Worm (Caenorhabditis elegans) whole organism, L4 larva: ENCODE results near the gene F40D4.12.

Experiments
- F37D6.2 ChIP-seq: sonication (generic microtip); optimal IDR thresholded peaks from 2 replicates; lab custom pipeline; 2016; ENCODE audit warnings: mild to moderate bottlenecking, missing genetic modification characterization, missing compliant biosample characterization
- Y5F2A.4 ChIP-seq: fragments of 200-800 bp; sonication (Bioruptor generic); optimal IDR thresholded peaks from 2 replicates; lab custom pipeline; 2018; ENCODE audit warnings: mild to moderate bottlenecking, missing genetic modification characterization, missing compliant biosample characterization
- ZK546.5 ChIP-seq, 2 experiments: sonication (generic microtip); optimal IDR thresholded peaks; 2 replicates each; lab custom pipeline; 2017; ENCODE audit warnings: missing biosample characterization in 2 of 2, missing genetic modification characterization in 2 of 2
- ceh-20 ChIP-seq: fragments of 200-800 bp; sonication (Bioruptor generic); IDR thresholded peaks from 2 replicates; pipeline ENCODE4 v1.3.6; 2022; ENCODE audit warnings: missing genetic modification reagents, missing genetic modification characterization, missing compliant biosample characterization
- ceh-32 ChIP-seq: sonication (generic microtip); optimal IDR thresholded peaks from 2 replicates; lab custom pipeline; 2016; ENCODE audit warnings: mild to moderate bottlenecking, missing genetic modification characterization, missing compliant biosample characterization; ENCODE audit not compliant: poor library complexity
- ceh-62 ChIP-seq: sonication (generic microtip); optimal IDR thresholded peaks from 2 replicates; lab custom pipeline; 2017; ENCODE audit warnings: missing biosample characterization, missing genetic modification characterization
- ceh-82 ChIP-seq: sonication (generic microtip); optimal IDR thresholded peaks from 2 replicates; lab custom pipeline; 2017; ENCODE audit warnings: missing biosample characterization, missing genetic modification characterization
- daf-12 ChIP-seq: fragments of 150-350 bp; optimal IDR thresholded peaks from 2 replicates; lab custom pipeline; 2014; ENCODE audit warnings: missing biosample characterization, missing genetic modification reagents, missing genetic modification characterization
- daf-16 ChIP-seq, 3 experiments: sonication (generic microtip); optimal IDR thresholded peaks; 2 replicates each; lab custom pipeline; 2016 to 2017; ENCODE audit warnings: missing genetic modification characterization in 3 of 3, missing genetic modification reagents in 3 of 3, mild to moderate bottlenecking in 2 of 3, missing compliant biosample characterization in 2 of 3, missing biosample characterization in 1 of 3, moderate library complexity in 1 of 3
- daf-19 ChIP-seq: fragments of 200-800 bp; sonication (Bioruptor generic); conservative IDR thresholded peaks from 2 replicates; pipeline ENCODE4 v1.3.6; 2022; ENCODE audit warnings: missing genetic modification characterization, missing compliant biosample characterization
- dmd-6 ChIP-seq: fragments of 200-800 bp; sonication (Bioruptor generic); IDR thresholded peaks from 2 replicates; pipeline ENCODE4 v1.3.6; 2022; ENCODE audit warnings: missing genetic modification reagents, missing genetic modification characterization, missing compliant biosample characterization
- egl-43 ChIP-seq: fragments of 200-800 bp; sonication (Bioruptor generic); IDR thresholded peaks from 2 replicates; pipeline ENCODE4 v1.3.6; 2022; ENCODE audit warnings: missing genetic modification reagents, missing genetic modification characterization, missing compliant biosample characterization
- gei-8 ChIP-seq: fragments of 200-800 bp; sonication (Bioruptor generic); optimal IDR thresholded peaks from 2 replicates; lab custom pipeline; 2018; ENCODE audit warnings: mild to moderate bottlenecking, missing genetic modification characterization, missing compliant biosample characterization
- hlh-11 ChIP-seq: fragments of 200-800 bp; sonication (Bioruptor generic); optimal IDR thresholded peaks from 2 replicates; lab custom pipeline; 2018; ENCODE audit warnings: mild to moderate bottlenecking, missing genetic modification characterization, missing compliant biosample characterization
- hmg-1.1 ChIP-seq: fragments of 200-800 bp; sonication (Bioruptor generic); IDR thresholded peaks from 2 replicates; pipeline ENCODE4 v1.3.6; 2022; ENCODE audit warnings: missing genetic modification reagents, missing genetic modification characterization, missing compliant biosample characterization
- lin-15B ChIP-seq: fragments of 150-350 bp; sonication (generic microtip); optimal IDR thresholded peaks from 3 replicates; lab custom pipeline; 2014; ENCODE audit warnings: missing biosample characterization, missing genetic modification characterization
- lin-29 ChIP-seq: fragments of 200-800 bp; sonication (Bioruptor generic); IDR thresholded peaks from 2 replicates; pipeline ENCODE4 v1.3.6; 2022; ENCODE audit warnings: missing genetic modification reagents, missing genetic modification characterization, missing compliant biosample characterization
- lir-3 ChIP-seq: sonication (generic microtip); optimal IDR thresholded peaks from 2 replicates; lab custom pipeline; 2016; ENCODE audit warnings: mild to moderate bottlenecking, missing genetic modification characterization, missing compliant biosample characterization
- madf-5 ChIP-seq, 2 experiments: fragments of 200-800 bp; sonication (Bioruptor generic); IDR thresholded peaks; 2 replicates each; pipeline ENCODE4 v1.3.6; 2022; ENCODE audit warnings: missing compliant biosample characterization in 2 of 2, missing genetic modification characterization in 2 of 2
- mep-1 ChIP-seq: fragments of 150-350 bp; sonication (generic microtip); optimal IDR thresholded peaks from 3 replicates; lab custom pipeline; 2014; ENCODE audit warnings: missing biosample characterization, missing genetic modification characterization
- mxl-3 ChIP-seq: fragments of 200-800 bp; sonication (Bioruptor generic); optimal IDR thresholded peaks from 2 replicates; lab custom pipeline; 2018; ENCODE audit warnings: mild to moderate bottlenecking, missing genetic modification characterization, missing compliant biosample characterization
- nhr-10 ChIP-seq: fragments of 150-350 bp; optimal IDR thresholded peaks from 2 replicates; lab custom pipeline; 2014; ENCODE audit warnings: missing biosample characterization, missing genetic modification characterization
- nhr-25 ChIP-seq: sonication (generic microtip); optimal IDR thresholded peaks from 2 replicates; lab custom pipeline; 2017; ENCODE audit warnings: missing genetic modification characterization, mild to moderate bottlenecking, missing compliant biosample characterization, antibody characterized with exemption, moderate library complexity, borderline replicate concordance; ENCODE audit not compliant: insufficient read depth
- nhr-42 ChIP-seq: fragments of 200-800 bp; sonication (Bioruptor generic); IDR thresholded peaks from 2 replicates; pipeline ENCODE4 v1.3.6; 2022; ENCODE audit warnings: missing genetic modification characterization, missing compliant biosample characterization
- nhr-48 ChIP-seq: sonication (generic microtip); optimal IDR thresholded peaks from 2 replicates; lab custom pipeline; 2016; ENCODE audit warnings: mild to moderate bottlenecking, missing genetic modification characterization, missing compliant biosample characterization
- php-3 ChIP-seq: fragments of 200-800 bp; sonication (Bioruptor generic); IDR thresholded peaks from 2 replicates; pipeline ENCODE4 v1.3.6; 2022; ENCODE audit warnings: missing genetic modification reagents, missing genetic modification characterization, missing compliant biosample characterization
- pqm-1 ChIP-seq: sonication (generic microtip); optimal IDR thresholded peaks from 2 replicates; lab custom pipeline; 2017; ENCODE audit warnings: missing biosample characterization, missing genetic modification characterization
- saeg-2 ChIP-seq: fragments of 200-800 bp; sonication (Bioruptor generic); IDR thresholded peaks from 2 replicates; pipeline ENCODE4 v1.3.6; 2022; ENCODE audit warnings: missing genetic modification reagents, missing genetic modification characterization, missing compliant biosample characterization
- snpc-1.2 ChIP-seq: fragments of 200-800 bp; sonication (Bioruptor generic); IDR thresholded peaks from 2 replicates; pipeline ENCODE4 v1.3.6; 2022; ENCODE audit warnings: missing genetic modification reagents, missing genetic modification characterization, missing compliant biosample characterization
- snpc-4 ChIP-seq: fragments of 150-350 bp; optimal IDR thresholded peaks from 2 replicates; lab custom pipeline; 2014; ENCODE audit warnings: missing biosample characterization, missing genetic modification characterization
- tag-97 ChIP-seq: fragments of 200-800 bp; sonication (Bioruptor generic); IDR thresholded peaks from 2 replicates; pipeline ENCODE4 v1.3.6; 2022; ENCODE audit warnings: missing genetic modification characterization, missing compliant biosample characterization
- tra-1 ChIP-seq: fragments of 200-800 bp; sonication (Bioruptor generic); IDR thresholded peaks from 2 replicates; pipeline ENCODE4 v1.3.6; 2022; ENCODE audit warnings: missing genetic modification reagents, missing genetic modification characterization, missing compliant biosample characterization
- unc-39 ChIP-seq: sonication (generic microtip); optimal IDR thresholded peaks from 2 replicates; lab custom pipeline; 2017; ENCODE audit warnings: missing biosample characterization, missing genetic modification characterization
- zip-11 ChIP-seq: fragments of 200-800 bp; sonication (Bioruptor generic); IDR thresholded peaks from 2 replicates; pipeline ENCODE4 v1.3.6; 2022; ENCODE audit warnings: missing genetic modification characterization, missing compliant biosample characterization

Gene F40D4.12

ce11 chrV:17167457-17167856 is 7.8 kb downstream of the F40D4.12 start, which contains the start of gene srz-66:
TSS of gene srz-66 (minus strand) at chrV:17167557.
- TF ChIP-seq unc-39 (tag; lab: Kevin White, UChicago) (no peak), ceh-20 (GFP tag; lab: Robert Waterston, UW) (no peak), ZK546.5 (tag; optimal IDR thresholded peaks at IDR 0.05; lab: Kevin White, UChicago) (no peak)

ce11 chrV:17170822-17171221 is 11.1 kb downstream of the F40D4.12 start, which contains the start of gene srw-51:
TSS of gene srw-51 (minus strand) at chrV:17170922.
- TF ChIP-seq lin-15B (tag; lab: Kevin White, UChicago) (no peak), tra-1 (GFP tag; lab: Robert Waterston, UW) (no peak), daf-12 (tag; lab: Kevin White, UChicago) (no peak), php-3 (GFP tag; lab: Robert Waterston, UW) (no peak), ceh-20 (GFP tag; lab: Robert Waterston, UW) (no peak), zip-11 (GFP tag; lab: Robert Waterston, UW) (no peak)

- TF ChIP-seq gei-8 (GFP tag; lab: Kevin White, UChicago) (no peak), egl-43 (GFP tag; lab: Robert Waterston, UW) (no peak), nhr-42 (GFP tag; lab: Robert Waterston, UW) (no peak), lin-29 (GFP tag; lab: Robert Waterston, UW) (no peak), mxl-3 (GFP tag; lab: Kevin White, UChicago) (no peak), php-3 (GFP tag; lab: Robert Waterston, UW) (no peak), lin-15B (tag; lab: Kevin White, UChicago) (no peak), nhr-25 (tag; lab: Kevin White, UChicago) (no peak), nhr-10 (tag; lab: Kevin White, UChicago) (no peak), lir-3 (tag; lab: Kevin White, UChicago) (no peak), madf-5 (GFP tag; IDR thresholded peaks at IDR 0.05; lab: Robert Waterston, UW) (no peak), pqm-1 (no peak)
- TF ChIP-seq, all 104 proteins: peak for 0
Observed at ce11 chrV:17171551-17171950, 11.9 kb downstream of the F40D4.12 start, which contains the start of gene srbc-26. TSS of gene srbc-26 (plus strand) at chrV:17171851.

- TF ChIP-seq nhr-48 (tag; lab: Kevin White, UChicago) (no peak), F37D6.2 (tag; lab: Kevin White, UChicago) (no peak), mxl-3 (GFP tag; lab: Kevin White, UChicago) (no peak), ceh-82 (tag; lab: Kevin White, UChicago) (no peak), Y5F2A.4 (GFP tag; lab: Kevin White, UChicago) (no peak), lin-15B (tag; lab: Kevin White, UChicago) (no peak), saeg-2 (GFP tag; lab: Robert Waterston, UW) (no peak), hmg-1.1 (no peak), tag-97 (GFP tag; lab: Robert Waterston, UW) (no peak)
Observed at ce11 chrV:17173738-17174137, 14.1 kb downstream of the F40D4.12 start, which contains the start of gene srbc-25. TSS of gene srbc-25 (plus strand) at chrV:17174038.

ce11 chrV:17177967-17178366 is 18.3 kb downstream of the F40D4.12 start, which contains the start of gene srsx-1:
TSS of gene srsx-1 (minus strand) at chrV:17178067.
- TF ChIP-seq ceh-62 (no peak), hlh-11 (no peak), snpc-4 (tag; lab: Kevin White, UChicago) (no peak), daf-16 (GFP tag; optimal IDR thresholded peaks at IDR 0.05; lab: Kevin White, UChicago) (no peak), daf-16 (tag; optimal IDR thresholded peaks at IDR 0.05; lab: Kevin White, UChicago) (no peak), daf-19 (no peak)
- TF ChIP-seq, all 104 proteins: peak for 0

ce11 chrV:17178457-17178856 is 18.8 kb downstream of the F40D4.12 start, which contains the start of gene srh-174:
TSS of gene srh-174 (plus strand) at chrV:17178757.
- TF ChIP-seq dmd-6, result no peak
- TF ChIP-seq daf-12 (tag; lab: Kevin White, UChicago), result no peak
- TF ChIP-seq mep-1 (tag; lab: Kevin White, UChicago), result no peak
- TF ChIP-seq snpc-1.2 (GFP tag; lab: Robert Waterston, UW), result no peak
- no peak for TF ChIP-seq ceh-32 (tag; lab: Kevin White, UChicago)
